Worm (Caenorhabditis elegans) whole organism, L1 larva: Measurements from ENCODE around the gene F42G8.8.
A peak's percentile ranks its signal among the peaks of the same experiment; 100 is the strongest.

Experiments used
- efl-1 ChIP-seq, 4 experiments: fragments of 150-350 bp; optimal IDR thresholded peaks in 3 of 4; peaks in 1 of 4; 1 replicate in 1 of 4; 2 replicates in 3 of 4; lab custom pipeline; 2014; ENCODE audit warnings: missing biosample characterization in 2 of 4, missing genetic modification characterization in 2 of 4, missing genetic modification reagents in 2 of 4
- pqm-1 ChIP-seq: sonication (generic microtip); optimal IDR thresholded peaks from 3 replicates; lab custom pipeline; 2017; ENCODE audit warnings: missing biosample characterization, missing genetic modification characterization

DNA sequence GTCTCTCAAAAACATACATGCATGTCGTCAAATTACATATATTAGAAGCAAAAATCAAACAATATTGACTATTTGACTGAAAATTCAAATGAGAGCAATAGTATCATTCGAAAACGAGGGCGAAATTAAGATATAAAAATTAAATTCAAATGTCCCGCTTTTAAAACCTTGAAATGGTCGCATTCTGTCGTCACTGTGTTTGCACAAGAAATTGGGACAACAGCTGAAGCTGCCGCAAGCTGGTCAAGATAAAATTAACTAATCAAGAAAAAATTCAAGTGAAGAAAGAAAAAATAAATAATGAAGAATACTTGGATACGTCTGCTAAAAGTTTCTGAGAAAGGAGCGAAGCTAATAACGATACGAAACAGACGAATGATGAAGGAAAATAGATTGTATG is 6.2 kb upstream of the F42G8.8 start:
- TF ChIP-seq efl-1 (optimal IDR thresholded peaks at IDR 0.05; lab: Kevin White, UChicago) (peak in 1 of 2 experiments; percentile 72), efl-1 (GFP tag; optimal IDR thresholded peaks at IDR 0.05 in 1 of 2; lab: Kevin White, UChicago) (peak; percentile 81 to 98), pqm-1 (tag; lab: Kevin White, UChicago) (no peak)
